Worm (Caenorhabditis elegans) whole organism, L2 larva: ENCODE data around the gene athp-3.

Experiments used
- ceh-82 ChIP-seq: fragments of 150-350 bp; optimal IDR thresholded peaks from 2 replicates; lab custom pipeline; 2014; ENCODE audit warnings: missing biosample characterization, missing genetic modification characterization
- elt-1 ChIP-seq: fragments of 150-350 bp; optimal IDR thresholded peaks from 2 replicates; lab custom pipeline; 2014; ENCODE audit warnings: missing biosample characterization, missing genetic modification characterization
- lsy-2 ChIP-seq, 2 experiments: fragments of 150-350 bp in 1 of 2; sonication (generic microtip) in 1 of 2; optimal IDR thresholded peaks; 2 replicates each; lab custom pipeline; 2014 to 2017; ENCODE audit warnings: missing biosample characterization in 2 of 2, missing genetic modification characterization in 2 of 2
- nhr-10 ChIP-seq: sonication (generic microtip); optimal IDR thresholded peaks from 2 replicates; lab custom pipeline; 2017; ENCODE audit warnings: missing biosample characterization, missing genetic modification characterization
- nhr-6 ChIP-seq: fragments of 150-350 bp; optimal IDR thresholded peaks from 2 replicates; lab custom pipeline; 2014; ENCODE audit warnings: missing biosample characterization, missing genetic modification characterization
- unc-62 ChIP-seq: fragments of 150-350 bp; optimal IDR thresholded peaks from 2 replicates; lab custom pipeline; 2014; ENCODE audit warnings: missing biosample characterization, missing genetic modification reagents, missing genetic modification characterization

DNA sequence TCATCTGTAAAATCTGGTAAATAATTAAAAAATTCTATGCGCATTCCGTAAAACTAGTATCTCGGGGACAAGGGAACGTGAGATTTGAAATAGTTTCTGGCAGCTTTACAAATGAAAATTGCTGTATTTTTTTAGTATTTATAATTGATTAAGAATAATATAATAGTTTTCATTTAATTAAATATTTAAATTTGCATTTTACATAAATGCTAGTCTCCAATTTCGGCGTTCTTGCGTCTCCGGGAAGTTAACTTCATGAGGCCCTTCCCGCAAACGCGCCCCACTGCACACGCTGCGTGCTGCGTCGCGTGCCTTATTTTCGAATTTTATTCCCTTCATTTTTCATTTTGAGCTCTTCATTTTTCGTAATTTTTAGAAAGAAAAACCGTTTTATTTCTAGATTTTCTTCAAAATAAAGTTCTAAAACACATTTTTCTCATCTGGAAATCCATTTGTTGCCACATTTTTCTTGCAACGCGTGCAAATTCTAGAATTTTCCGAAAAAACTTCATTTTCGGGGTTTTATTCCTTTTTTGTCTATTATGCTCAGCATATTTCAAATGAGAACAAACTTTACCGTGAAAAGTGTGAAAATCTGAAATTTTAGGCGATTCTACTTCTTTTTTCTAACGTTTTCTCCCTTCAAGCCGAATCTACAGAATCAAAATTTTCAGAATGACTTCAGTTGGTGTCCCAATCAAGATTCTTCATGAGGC, 39.4 kb upstream of the athp-3 start, which contains the start of the genes snx-13 and snr-1:
- no peak for TF ChIP-seq unc-62
- TF ChIP-seq ceh-82 = peak; percentile 63
- TF ChIP-seq nhr-10 (tag; lab: Kevin White, UChicago) = no peak
- TF ChIP-seq nhr-6 (tag; lab: Kevin White, UChicago) = no peak
- TF ChIP-seq lsy-2 (tag; optimal IDR thresholded peaks at IDR 0.05; lab: Kevin White, UChicago) = peak; percentile 46 to 82
- TF ChIP-seq elt-1 = no peak
